Fruit fly (Drosophila melanogaster) whole organism, embryonic: Measurements from ENCODE around the gene ssp7.

Experiments used
- CG10543 ChIP-seq: fragments of 200-800 bp; sonication (Bioruptor generic); optimal IDR thresholded peaks from 3 replicates; lab custom pipeline; 2017; ENCODE audit warnings: missing biosample characterization, mild to moderate bottlenecking, missing genetic modification characterization, moderate library complexity
- CG13424 ChIP-seq: fragments of 200-800 bp; sonication (Bioruptor generic); optimal IDR thresholded peaks from 2 replicates; lab custom pipeline; 2019; ENCODE audit warnings: missing biosample characterization, mild to moderate bottlenecking, missing genetic modification characterization, moderate library complexity
- CG14667 ChIP-seq: fragments of 200-800 bp; sonication (Bioruptor generic); IDR thresholded peaks from 2 replicates; pipeline ENCODE4 v1.3.6; 2022; ENCODE audit warnings: missing biosample characterization, missing genetic modification characterization
- CG1529 ChIP-seq: fragments of 200-800 bp; sonication (Bioruptor generic); optimal IDR thresholded peaks from 3 replicates; lab custom pipeline; 2018; ENCODE audit warnings: missing biosample characterization, missing genetic modification characterization
- CG16863 ChIP-seq: fragments of 200-800 bp; sonication (Bioruptor generic); optimal IDR thresholded peaks from 3 replicates; lab custom pipeline; 2016; ENCODE audit warnings: missing biosample characterization, missing genetic modification characterization
- CG2116 ChIP-seq: fragments of 200-800 bp; sonication (Bioruptor generic); optimal IDR thresholded peaks from 3 replicates; lab custom pipeline; 2018; ENCODE audit warnings: missing biosample characterization, mild to moderate bottlenecking, missing genetic modification characterization
- CG2889 ChIP-seq: fragments of 200-800 bp; sonication (Bioruptor generic); IDR thresholded peaks from 3 replicates; pipeline ENCODE4 v1.3.6; 2022; ENCODE audit warnings: missing biosample characterization, missing genetic modification characterization
- CG30020 ChIP-seq: fragments of 200-800 bp; optimal IDR thresholded peaks from 2 replicates; lab custom pipeline; 2019; ENCODE audit warnings: missing biosample characterization, mild to moderate bottlenecking, missing genetic modification characterization, moderate library complexity
- CG31388 ChIP-seq: fragments of 200-800 bp; sonication (Bioruptor generic); optimal IDR thresholded peaks from 2 replicates; lab custom pipeline; 2016; ENCODE audit warnings: missing biosample characterization, missing genetic modification characterization
- CG3407 ChIP-seq: fragments of 200-800 bp; sonication (Bioruptor generic); optimal IDR thresholded peaks from 2 replicates; lab custom pipeline; 2018; ENCODE audit warnings: missing biosample characterization, mild to moderate bottlenecking, missing genetic modification characterization
- CG6854 ChIP-seq: fragments of 200-800 bp; sonication (Bioruptor generic); optimal IDR thresholded peaks from 3 replicates; lab custom pipeline; 2017; ENCODE audit warnings: missing biosample characterization, mild to moderate bottlenecking, missing genetic modification characterization
- CG7963 ChIP-seq: fragments of 200-800 bp; sonication (Bioruptor generic); IDR thresholded peaks from 3 replicates; pipeline ENCODE4 v1.3.6; 2022; ENCODE audit warnings: missing biosample characterization, missing genetic modification characterization; ENCODE audit not compliant: partially characterized antibody
- Camta ChIP-seq: fragments of 200-800 bp; sonication (Bioruptor generic); optimal IDR thresholded peaks from 2 replicates; lab custom pipeline; 2016; ENCODE audit warnings: missing biosample characterization, missing genetic modification characterization
- CrebB ChIP-seq: fragments of 200-800 bp; sonication (Bioruptor generic); optimal IDR thresholded peaks from 3 replicates; lab custom pipeline; 2018; ENCODE audit warnings: missing biosample characterization, mild to moderate bottlenecking, missing genetic modification characterization
- D ChIP-seq, 2 experiments: fragments of 200-800 bp in 1 of 2; fragments of >200 bp in 1 of 2; sonication (Bioruptor generic) in 1 of 2; optimal IDR thresholded peaks; 2 replicates in 1 of 2; 3 replicates in 1 of 2; lab custom pipeline; 2017; ENCODE audit warnings: mild to moderate bottlenecking in 1 of 2, missing biosample characterization in 1 of 2, missing genetic modification characterization in 1 of 2, missing genetic modification reagents in 1 of 2
- D19B ChIP-seq: fragments of 200-800 bp; sonication (Bioruptor generic); optimal IDR thresholded peaks from 2 replicates; lab custom pipeline; 2017; ENCODE audit warnings: missing biosample characterization, mild to moderate bottlenecking, missing genetic modification characterization
- Dbx ChIP-seq: fragments of 200-800 bp; sonication (Bioruptor generic); IDR thresholded peaks from 3 replicates; pipeline ENCODE4 v1.3.6; 2022; ENCODE audit warnings: missing biosample characterization, missing genetic modification characterization
- Dp ChIP-seq: fragments of 200-800 bp; sonication (Bioruptor generic); optimal IDR thresholded peaks from 2 replicates; lab custom pipeline; 2018; ENCODE audit warnings: missing biosample characterization, mild to moderate bottlenecking, missing genetic modification characterization, moderate library complexity
- E2f2 ChIP-seq: fragments of 200-800 bp; sonication (Bioruptor generic); IDR thresholded peaks from 2 replicates; pipeline ENCODE4 v1.3.6; 2022; ENCODE audit warnings: missing biosample characterization, missing genetic modification characterization
- H15 ChIP-seq: fragments of 200-800 bp; sonication (Bioruptor generic); IDR thresholded peaks from 3 replicates; pipeline ENCODE4 v1.3.6; 2022; ENCODE audit warnings: missing biosample characterization, missing genetic modification characterization
- HLH4C ChIP-seq: fragments of 200-800 bp; sonication (Bioruptor generic); IDR thresholded peaks from 3 replicates; pipeline ENCODE4 v1.3.6; 2022; ENCODE audit warnings: missing biosample characterization, missing genetic modification characterization; ENCODE audit not compliant: partially characterized antibody
- Hand ChIP-seq: fragments of 200-800 bp; sonication (Bioruptor generic); optimal IDR thresholded peaks from 2 replicates; lab custom pipeline; 2017; ENCODE audit warnings: mild to moderate bottlenecking, missing biosample characterization, missing genetic modification reagents, missing genetic modification characterization
- Hmr ChIP-seq: fragments of 200-800 bp; sonication (Bioruptor generic); optimal IDR thresholded peaks from 3 replicates; lab custom pipeline; 2017; ENCODE audit warnings: mild to moderate bottlenecking, missing biosample characterization, missing genetic modification reagents, missing genetic modification characterization
- Hr3 ChIP-seq: fragments of 200-800 bp; sonication (Bioruptor generic); optimal IDR thresholded peaks from 3 replicates; lab custom pipeline; 2016; ENCODE audit warnings: missing biosample characterization, missing genetic modification characterization
- Kr ChIP-seq: fragments of 200-800 bp; sonication (Bioruptor generic); optimal IDR thresholded peaks from 2 replicates; lab custom pipeline; 2017; ENCODE audit warnings: missing biosample characterization, mild to moderate bottlenecking, missing genetic modification characterization
- Opbp ChIP-seq: fragments of 200-800 bp; sonication (Bioruptor generic); IDR thresholded peaks from 3 replicates; pipeline ENCODE4 v1.3.6; 2022; ENCODE audit warnings: missing biosample characterization, missing genetic modification characterization; ENCODE audit not compliant: partially characterized antibody
- Pdp1 ChIP-seq, 2 experiments: fragments of 200-800 bp; sonication (Bioruptor generic); optimal IDR thresholded peaks; 3 replicates each; lab custom pipeline; 2016; ENCODE audit warnings: missing biosample characterization in 2 of 2, missing genetic modification characterization in 2 of 2, mild to moderate bottlenecking in 1 of 2, moderate library complexity in 1 of 2
- Scr ChIP-seq: fragments of 200-800 bp; sonication (Bioruptor generic); IDR thresholded peaks from 2 replicates; pipeline ENCODE4 v1.3.6; 2022; ENCODE audit warnings: missing biosample characterization, missing genetic modification characterization; ENCODE audit not compliant: partially characterized antibody
- Sry-δ ChIP-seq: fragments of 200-800 bp; sonication (Bioruptor generic); optimal IDR thresholded peaks from 2 replicates; lab custom pipeline; 2016; ENCODE audit warnings: missing biosample characterization, missing genetic modification characterization
- Xbp1 ChIP-seq: fragments of 200-800 bp; sonication (Bioruptor generic); optimal IDR thresholded peaks from 3 replicates; lab custom pipeline; 2016; ENCODE audit warnings: missing biosample characterization, mild to moderate bottlenecking, missing genetic modification characterization
- aop ChIP-seq: fragments of 200-800 bp; sonication (Bioruptor generic); IDR thresholded peaks from 2 replicates; pipeline ENCODE4 v1.3.6; 2022; ENCODE audit warnings: missing biosample characterization, missing genetic modification characterization
- az2 ChIP-seq: fragments of 200-800 bp; sonication (Bioruptor generic); optimal IDR thresholded peaks from 3 replicates; lab custom pipeline; 2016; ENCODE audit warnings: missing biosample characterization, missing genetic modification characterization
- bbx ChIP-seq: fragments of 200-800 bp; sonication (Bioruptor generic); IDR thresholded peaks from 2 replicates; pipeline ENCODE4 v1.3.6; 2022; ENCODE audit warnings: missing biosample characterization, missing genetic modification characterization; ENCODE audit not compliant: partially characterized antibody
- cato ChIP-seq: fragments of 200-800 bp; sonication (Bioruptor generic); optimal IDR thresholded peaks from 2 replicates; lab custom pipeline; 2016; ENCODE audit warnings: missing biosample characterization, missing genetic modification characterization, borderline replicate concordance
- crc ChIP-seq: fragments of 200-800 bp; sonication (Bioruptor generic); optimal IDR thresholded peaks from 2 replicates; lab custom pipeline; 2016; ENCODE audit warnings: missing biosample characterization, missing genetic modification characterization
- cwo ChIP-seq: fragments of 200-800 bp; sonication (Bioruptor generic); optimal IDR thresholded peaks from 3 replicates; lab custom pipeline; 2017; ENCODE audit warnings: missing biosample characterization, missing genetic modification characterization, mild to moderate bottlenecking, moderate library complexity, missing genetic modification reagents
- ftz-f1 ChIP-seq: fragments of 200-800 bp; sonication (Bioruptor generic); optimal IDR thresholded peaks from 2 replicates; lab custom pipeline; 2016; ENCODE audit warnings: missing biosample characterization, missing genetic modification characterization
- hb ChIP-seq: fragments of 200-800 bp; sonication (Bioruptor generic); IDR thresholded peaks from 3 replicates; pipeline ENCODE4 v1.3.6; 2022; ENCODE audit warnings: missing biosample characterization, missing genetic modification characterization; ENCODE audit not compliant: partially characterized antibody
- hbn ChIP-seq: fragments of 200-800 bp; sonication (Bioruptor generic); IDR thresholded peaks from 2 replicates; pipeline ENCODE4 v1.3.6; 2022; ENCODE audit warnings: missing biosample characterization, missing genetic modification characterization; ENCODE audit not compliant: partially characterized antibody
- pzg ChIP-seq: fragments of 200-800 bp; sonication (Bioruptor generic); optimal IDR thresholded peaks from 3 replicates; lab custom pipeline; 2018; ENCODE audit warnings: missing biosample characterization, mild to moderate bottlenecking, missing genetic modification characterization, moderate library complexity
- row ChIP-seq: fragments of 200-800 bp; sonication (Bioruptor generic); IDR thresholded peaks from 3 replicates; pipeline ENCODE4 v1.3.6; 2022; ENCODE audit warnings: missing biosample characterization, missing genetic modification characterization
- salm ChIP-seq: fragments of 200-800 bp; sonication (Bioruptor generic); optimal IDR thresholded peaks from 2 replicates; lab custom pipeline; 2018; ENCODE audit warnings: missing biosample characterization, mild to moderate bottlenecking, missing genetic modification characterization
- ssp ChIP-seq: fragments of 200-800 bp; sonication (Bioruptor generic); IDR thresholded peaks from 2 replicates; pipeline ENCODE4 v1.3.6; 2022; ENCODE audit warnings: missing biosample characterization, missing genetic modification characterization
- stc ChIP-seq: fragments of 200-800 bp; sonication (Bioruptor generic); IDR thresholded peaks from 2 replicates; pipeline ENCODE4 v1.3.6; 2022; ENCODE audit warnings: missing biosample characterization, missing genetic modification characterization
- stwl ChIP-seq: fragments of 200-800 bp; sonication (Bioruptor generic); optimal IDR thresholded peaks from 3 replicates; lab custom pipeline; 2018; ENCODE audit warnings: missing biosample characterization, mild to moderate bottlenecking, missing genetic modification characterization, moderate library complexity
- usp ChIP-seq: fragments of >200 bp; optimal IDR thresholded peaks from 2 replicates; lab custom pipeline; 2017; ENCODE audit warnings: missing biosample characterization, missing genetic modification characterization
- vnd ChIP-seq: fragments of 200-800 bp; sonication (Bioruptor generic); IDR thresholded peaks from 3 replicates; pipeline ENCODE4 v1.3.6; 2022; ENCODE audit warnings: missing biosample characterization, missing genetic modification characterization; ENCODE audit not compliant: partially characterized antibody
- vvl ChIP-seq: fragments of 200-800 bp; sonication (Bioruptor generic); IDR thresholded peaks from 2 replicates; pipeline ENCODE4 v1.3.6; 2022; ENCODE audit warnings: missing biosample characterization, missing genetic modification characterization
- wor ChIP-seq: fragments of 200-800 bp; sonication (Bioruptor generic); IDR thresholded peaks from 2 replicates; pipeline ENCODE4 v1.3.6; 2022; ENCODE audit warnings: missing biosample characterization, missing genetic modification characterization
- zen2 ChIP-seq: fragments of 200-800 bp; sonication (Bioruptor generic); IDR thresholded peaks from 3 replicates; pipeline ENCODE4 v1.3.6; 2022; ENCODE audit warnings: missing biosample characterization, missing genetic modification characterization; ENCODE audit not compliant: partially characterized antibody

ssp7 gene

DNA sequence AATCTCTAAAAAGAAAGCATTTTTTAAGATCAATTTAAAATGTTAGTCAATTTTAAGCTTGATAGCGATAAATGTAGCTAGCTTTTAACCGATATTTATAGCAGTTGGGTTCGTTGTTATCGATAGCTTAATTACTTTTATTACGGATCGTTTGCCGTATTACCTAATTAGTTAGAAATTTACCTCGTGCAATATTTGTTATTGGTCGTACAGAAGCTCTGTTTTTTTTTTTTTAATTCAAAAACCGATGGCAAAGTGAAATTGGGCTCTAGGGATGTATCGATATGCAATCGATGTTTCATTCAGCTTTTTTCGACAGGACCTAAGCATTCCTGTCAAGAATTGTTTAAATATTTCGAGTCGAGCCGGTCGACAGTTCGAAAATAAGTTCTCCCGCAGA is 47.9 kb downstream of the ssp7 start, which contains the start of gene CG2061 (continued):
- TF ChIP-seq bbx (GFP tag; lab: Robert Waterston, UW): peak; percentile 68
- peak; percentile 52; the same call in 1 of the 3 replicates for TF ChIP-seq CG7963 (GFP tag; lab: Robert Waterston, UW)
- peak; percentile 68 for TF ChIP-seq vnd
- peak; percentile 2 for TF ChIP-seq stwl (tag; lab: Kevin White, UChicago)
- TF ChIP-seq Camta: no peak
- TF ChIP-seq zen2 (GFP tag; lab: Robert Waterston, UW): peak; percentile 68; the same call in 2 of the 3 replicates
- no peak for TF ChIP-seq CG16863 (GFP tag; lab: Kevin White, UChicago)
- no peak for TF ChIP-seq Dbx (GFP tag; lab: Robert Waterston, UW)
- TF ChIP-seq Pdp1 (GFP tag; optimal IDR thresholded peaks at IDR 0.05; lab: Kevin White, UChicago): peak in 1 of 2 experiments; percentile 14
- TF ChIP-seq usp (GFP tag; lab: Kevin White, UChicago): no peak
- TF ChIP-seq salm (tag; lab: Kevin White, UChicago): no peak
- no peak for TF ChIP-seq Hand (GFP tag; lab: Kevin White, UChicago)
- TF ChIP-seq D (optimal IDR thresholded peaks at IDR 0.05; lab: Kevin White, UChicago): no peak
- TF ChIP-seq D (GFP tag; optimal IDR thresholded peaks at IDR 0.05; lab: Kevin White, UChicago): no peak
- no peak for TF ChIP-seq CG1529
- no peak for TF ChIP-seq aop
- no peak for TF ChIP-seq Xbp1 (GFP tag; lab: Kevin White, UChicago)
- TF ChIP-seq Sry-δ (GFP tag; lab: Kevin White, UChicago): peak; percentile 56
- TF ChIP-seq crc (GFP tag; lab: Kevin White, UChicago): no peak
- no peak for TF ChIP-seq Kr (GFP tag; lab: Kevin White, UChicago)
- TF ChIP-seq CG10543 (GFP tag; lab: Kevin White, UChicago): no peak
- TF ChIP-seq Scr (GFP tag; lab: Robert Waterston, UW): peak; percentile 80
- TF ChIP-seq hb: peak; percentile 65
- TF ChIP-seq CG2116 (GFP tag; lab: Kevin White, UChicago): peak; percentile 71
- TF ChIP-seq CG3407 (GFP tag; lab: Kevin White, UChicago): no peak
- no peak for TF ChIP-seq Hmr (GFP tag; lab: Kevin White, UChicago)
- TF ChIP-seq D19B: no peak
- no peak for TF ChIP-seq wor (GFP tag; lab: Robert Waterston, UW)
- peak; percentile 58 for TF ChIP-seq hbn (GFP tag; lab: Robert Waterston, UW)
- no peak for TF ChIP-seq ftz-f1 (GFP tag; lab: Kevin White, UChicago)
- no peak for TF ChIP-seq stc (GFP tag; lab: Robert Waterston, UW)
- peak; percentile 87 for TF ChIP-seq HLH4C (GFP tag; lab: Robert Waterston, UW)
- no peak for TF ChIP-seq ssp (GFP tag; lab: Robert Waterston, UW)
- no peak for TF ChIP-seq CG31388 (GFP tag; lab: Kevin White, UChicago)
- TF ChIP-seq az2: no peak
- TF ChIP-seq CrebB: no peak
- no peak for TF ChIP-seq CG30020
- peak; percentile 57 for TF ChIP-seq E2f2
- no peak for TF ChIP-seq CG6854 (GFP tag; lab: Kevin White, UChicago)
- TF ChIP-seq CG2889 (GFP tag; lab: Robert Waterston, UW): no peak
- no peak for TF ChIP-seq Hr3
- peak; percentile 38 for TF ChIP-seq Dp (GFP tag; lab: Kevin White, UChicago)
- no peak for TF ChIP-seq cwo (GFP tag; lab: Kevin White, UChicago)
- no peak for TF ChIP-seq cato (GFP tag; lab: Kevin White, UChicago)
- no peak for TF ChIP-seq CG13424 (tag; lab: Kevin White, UChicago)
- TF ChIP-seq H15 (GFP tag; lab: Robert Waterston, UW): no peak
- peak; percentile 18 for TF ChIP-seq pzg (GFP tag; lab: Kevin White, UChicago)
- TF ChIP-seq CG14667 (GFP tag; lab: Robert Waterston, UW): no peak
- peak; percentile 52; the same call in 1 of the 3 replicates for TF ChIP-seq Opbp (GFP tag; lab: Robert Waterston, UW)
- no peak for TF ChIP-seq vvl (GFP tag; lab: Robert Waterston, UW)
- no peak for TF ChIP-seq row
